Fruit fly (Drosophila melanogaster): ENCODE results near the gene fzy.

fzy gene

dm6 chr2L:16270667-16271485, 39.9 kb upstream of the fzy start:
- TF ChIP-seq Myc (optimal IDR thresholded peaks at IDR 0.05) (no peak), tai (GFP tag; optimal IDR thresholded peaks at IDR 0.05) (no peak), ey (GFP tag; optimal IDR thresholded peaks at IDR 0.05) (peak; percentile 37), Hr83 (GFP tag; optimal IDR thresholded peaks at IDR 0.05; ENCODE audit: poor library complexity, severe bottlenecking) (peak; percentile 11), HLH106 (tag; optimal IDR thresholded peaks at IDR 0.05) (peak; percentile 76), h (GFP tag; optimal IDR thresholded peaks at IDR 0.05) (peak; percentile 75), CG9705 (GFP tag; optimal IDR thresholded peaks at IDR 0.05) (no peak), brk (GFP tag; optimal IDR thresholded peaks at IDR 0.05) (peak; percentile 29), foxo (GFP tag; optimal IDR thresholded peaks at IDR 0.05) (peak in 1 of 2 experiments; percentile 85), Vsx2 (GFP tag; optimal IDR thresholded peaks at IDR 0.05; ENCODE audit: partially characterized antibody) (no peak), lola (GFP tag; optimal IDR thresholded peaks at IDR 0.05) (no peak), psq (GFP tag; optimal IDR thresholded peaks at IDR 0.05) (peak; percentile 62), sv (GFP tag; optimal IDR thresholded peaks at IDR 0.05) (no peak), br (GFP tag; optimal IDR thresholded peaks at IDR 0.05) (peak; percentile 76), Hnf4 (GFP tag; optimal IDR thresholded peaks at IDR 0.05) (peak; percentile 15), fru (GFP tag; optimal IDR thresholded peaks at IDR 0.05) (peak; percentile 82), Mio (GFP tag; optimal IDR thresholded peaks at IDR 0.05) (no peak), woc (GFP tag; optimal IDR thresholded peaks at IDR 0.05) (peak; percentile 50), rgr (GFP tag; optimal IDR thresholded peaks at IDR 0.05) (peak; percentile 35), OdsH (GFP tag; optimal IDR thresholded peaks at IDR 0.05) (peak; percentile 61), Sp1 (GFP tag; optimal IDR thresholded peaks at IDR 0.05) (peak; percentile 76), Hr78 (GFP tag; optimal IDR thresholded peaks at IDR 0.05) (no peak), CrebA (GFP tag; optimal IDR thresholded peaks at IDR 0.05; ENCODE audit: borderline replicate concordance) (no peak), dmrt93B (GFP tag; optimal IDR thresholded peaks at IDR 0.05) (peak; percentile 57), Rel (GFP tag; optimal IDR thresholded peaks at IDR 0.05) (no peak), Rel (tag; optimal IDR thresholded peaks at IDR 0.05) (peak; percentile 19), Jra (GFP tag; optimal IDR thresholded peaks at IDR 0.05) (peak; percentile 12)

dm6 chr2L:16271486-16271806, 39.3 kb upstream of the fzy start:
- TF ChIP-seq CrebA (GFP tag; optimal IDR thresholded peaks at IDR 0.05; ENCODE audit: borderline replicate concordance) (peak; percentile 31), woc (GFP tag; optimal IDR thresholded peaks at IDR 0.05) (no peak), Hr83 (GFP tag; optimal IDR thresholded peaks at IDR 0.05; ENCODE audit: poor library complexity, severe bottlenecking) (peak; percentile 52), fru (GFP tag; optimal IDR thresholded peaks at IDR 0.05) (no peak), CG9705 (GFP tag; optimal IDR thresholded peaks at IDR 0.05) (no peak), Dif (GFP tag; optimal IDR thresholded peaks at IDR 0.05; ENCODE audit: partially characterized antibody) (peak; percentile 89), dl (GFP tag; optimal IDR thresholded peaks at IDR 0.05; ENCODE audit: insufficient read depth in 1 of 2, partially characterized antibody in 2 of 2) (peak; percentile 65 to 85), Rel (GFP tag; optimal IDR thresholded peaks at IDR 0.05) (no peak), Rel (tag; optimal IDR thresholded peaks at IDR 0.05) (peak; percentile 81), psq (GFP tag; optimal IDR thresholded peaks at IDR 0.05) (no peak)

dm6 chr2L:16272730-16273129, 38.0 kb upstream of the fzy start:
- TF ChIP-seq N (GFP tag; optimal IDR thresholded peaks at IDR 0.05) (no peak), Jra (GFP tag; optimal IDR thresholded peaks at IDR 0.05) (peak; percentile 36), fru (GFP tag; optimal IDR thresholded peaks at IDR 0.05) (peak; percentile 48), tai (GFP tag; optimal IDR thresholded peaks at IDR 0.05) (peak; percentile 67), Hnf4 (GFP tag; optimal IDR thresholded peaks at IDR 0.05) (peak; percentile 64), CrebA (GFP tag; optimal IDR thresholded peaks at IDR 0.05; ENCODE audit: borderline replicate concordance) (peak; percentile 26), lola (GFP tag; optimal IDR thresholded peaks at IDR 0.05) (no peak), jim (GFP tag; optimal IDR thresholded peaks at IDR 0.05) (peak; percentile 63), GATAd (GFP tag; optimal IDR thresholded peaks at IDR 0.05) (no peak), OdsH (GFP tag; optimal IDR thresholded peaks at IDR 0.05) (peak; percentile 57), psq (GFP tag; optimal IDR thresholded peaks at IDR 0.05) (peak; percentile 13), sv (GFP tag; optimal IDR thresholded peaks at IDR 0.05) (no peak), foxo (GFP tag; optimal IDR thresholded peaks at IDR 0.05) (peak in 1 of 2 experiments; percentile 10), usp (GFP tag; optimal IDR thresholded peaks at IDR 0.05) (no peak), dmrt93B (GFP tag; optimal IDR thresholded peaks at IDR 0.05) (peak; percentile 18), woc (GFP tag; optimal IDR thresholded peaks at IDR 0.05) (no peak), Myc (optimal IDR thresholded peaks at IDR 0.05) (no peak), sage (GFP tag; optimal IDR thresholded peaks at IDR 0.05) (peak; percentile 40), dsf (GFP tag; optimal IDR thresholded peaks at IDR 0.05; ENCODE audit: borderline replicate concordance) (no peak), br (GFP tag; optimal IDR thresholded peaks at IDR 0.05) (peak; percentile 67), ey (GFP tag; optimal IDR thresholded peaks at IDR 0.05) (peak; percentile 31), CG9705 (GFP tag; optimal IDR thresholded peaks at IDR 0.05) (no peak), Abd-B (GFP tag; optimal IDR thresholded peaks at IDR 0.05) (no peak), h (GFP tag; optimal IDR thresholded peaks at IDR 0.05) (peak; percentile 86), Rel (GFP tag; optimal IDR thresholded peaks at IDR 0.05) (no peak), Rel (tag; optimal IDR thresholded peaks at IDR 0.05) (peak; percentile 73), CG32264 (GFP tag; optimal IDR thresholded peaks at IDR 0.05) (peak; percentile 42), Hr83 (GFP tag; optimal IDR thresholded peaks at IDR 0.05; ENCODE audit: poor library complexity, severe bottlenecking) (peak; percentile 81), pan (optimal IDR thresholded peaks at IDR 0.05) (no peak), dl (GFP tag; optimal IDR thresholded peaks at IDR 0.05; ENCODE audit: insufficient read depth in 1 of 2, partially characterized antibody in 2 of 2) (no peak), rgr (GFP tag; optimal IDR thresholded peaks at IDR 0.05) (peak; percentile 67), Mio (GFP tag; optimal IDR thresholded peaks at IDR 0.05) (no peak), Sp1 (GFP tag; optimal IDR thresholded peaks at IDR 0.05) (peak; percentile 14), Dfd (GFP tag; optimal IDR thresholded peaks at IDR 0.05) (no peak), Vsx2 (GFP tag; optimal IDR thresholded peaks at IDR 0.05; ENCODE audit: partially characterized antibody) (no peak), HLH106 (tag; optimal IDR thresholded peaks at IDR 0.05) (peak; percentile 22), Hr78 (GFP tag; optimal IDR thresholded peaks at IDR 0.05) (no peak), Dif (GFP tag; optimal IDR thresholded peaks at IDR 0.05; ENCODE audit: partially characterized antibody) (no peak)
